Worm (Caenorhabditis elegans) whole organism, L4/young adult: ENCODE results near the gene wars-1.

Experiments
- W03F9.2 ChIP-seq: fragments of 150-350 bp; optimal IDR thresholded peaks from 2 replicates; lab custom pipeline; 2014; ENCODE audit warnings: missing biosample characterization, missing genetic modification characterization
- dao-5 ChIP-seq: sonication (generic microtip); optimal IDR thresholded peaks from 2 replicates; lab custom pipeline; 2016; ENCODE audit warnings: missing genotype, missing genetic modification characterization, moderate library complexity, missing compliant biosample characterization

ce11 chrV:18819643-18820042 lies 39.4 kb downstream of the wars-1 start, which contains the start of gene ncs-5:
- no peak for TF ChIP-seq W03F9.2 (tag; lab: Kevin White, UChicago)
- no peak for TF ChIP-seq dao-5 (tag; lab: Kevin White, UChicago)
